Worm (Caenorhabditis elegans): ENCODE data around the gene fbxa-45.

- TF ChIP-seq dpl-1 (GFP tag; optimal IDR thresholded peaks at IDR 0.05) (no peak), nhr-11 (tag; optimal IDR thresholded peaks at IDR 0.05) (no peak), nhr-71 (tag; optimal IDR thresholded peaks at IDR 0.05) (no peak), ceh-82 (tag; optimal IDR thresholded peaks at IDR 0.05) (no peak), mef-2 (tag; optimal IDR thresholded peaks at IDR 0.05) (no peak), snpc-4 (tag; optimal IDR thresholded peaks at IDR 0.05) (no peak), nhr-90 (tag; optimal IDR thresholded peaks at IDR 0.05; ENCODE audit: poor library complexity) (no peak), zag-1 (tag; optimal IDR thresholded peaks at IDR 0.05) (no peak)
Measured at ce11 chrV:16911934-16912333, 12.7 kb upstream of the fbxa-45 start, which contains the start of gene nhr-116.
